Worm (Caenorhabditis elegans) whole organism, midembryonic: ENCODE data around the gene heh-1.

Experiments
- cog-1 ChIP-seq: sonication (generic microtip); optimal IDR thresholded peaks from 2 replicates; lab custom pipeline; 2016; ENCODE audit warnings: missing genetic modification characterization, missing compliant biosample characterization
- flt-1 ChIP-seq: fragments of 200-800 bp; sonication (Bioruptor generic); IDR thresholded peaks from 2 replicates; pipeline ENCODE4 v1.3.6; 2022; ENCODE audit warnings: missing genetic modification characterization, missing compliant biosample characterization
- klf-2 ChIP-seq: fragments of 200-800 bp; sonication (Bioruptor generic); conservative IDR thresholded peaks from 2 replicates; pipeline ENCODE4 v1.3.6; 2022; ENCODE audit warnings: missing genetic modification reagents, missing genetic modification characterization, missing compliant biosample characterization
- med-1 ChIP-seq: sonication (generic microtip); optimal IDR thresholded peaks from 2 replicates; lab custom pipeline; 2017; ENCODE audit warnings: missing genetic modification characterization, mild to moderate bottlenecking, missing compliant biosample characterization, antibody characterized with exemption, missing genetic modification reagents; ENCODE audit not compliant: insufficient read depth
- ref-1 ChIP-seq: fragments of 200-800 bp; sonication (Bioruptor generic); conservative IDR thresholded peaks from 2 replicates; pipeline ENCODE4 v1.3.6; 2022; ENCODE audit warnings: missing genetic modification reagents, missing genetic modification characterization, missing compliant biosample characterization
- tab-1 ChIP-seq: fragments of 200-800 bp; sonication (Bioruptor generic); IDR thresholded peaks from 2 replicates; pipeline ENCODE4 v1.3.6; 2022; ENCODE audit warnings: missing genetic modification characterization, missing compliant biosample characterization
- ztf-23 ChIP-seq: fragments of 200-800 bp; sonication (Bioruptor generic); IDR thresholded peaks from 2 replicates; pipeline ENCODE4 v1.3.6; 2022; ENCODE audit warnings: missing genetic modification reagents, missing genetic modification characterization, missing compliant biosample characterization

- no peak for TF ChIP-seq tab-1
- no peak for TF ChIP-seq klf-2 (GFP tag; lab: Robert Waterston, UW)
- no peak for TF ChIP-seq flt-1
- TF ChIP-seq cog-1 (tag; lab: Kevin White, UChicago) = no peak
- no peak for TF ChIP-seq ztf-23
- no peak for TF ChIP-seq ref-1 (GFP tag; lab: Robert Waterston, UW)
- TF ChIP-seq med-1 (GFP tag; lab: Kevin White, UChicago) = no peak
Measured at ce11 chrIII:3160490-3160889, 38.8 kb downstream of the heh-1 start.
